Worm (Caenorhabditis elegans): ENCODE data around the gene srd-12.
A peak's percentile ranks its signal among the peaks of the same experiment; 100 is the strongest.

srd-12 gene

ce11 chrIV:5603321-5603720 is 26.7 kb downstream of the srd-12 start:
- peak; percentile 43 for TF ChIP-seq nhr-77 (tag; optimal IDR thresholded peaks at IDR 0.05)
- TF ChIP-seq lin-35 (GFP tag; optimal IDR thresholded peaks at IDR 0.05) = no peak
- no peak for TF ChIP-seq egl-13 (tag; optimal IDR thresholded peaks at IDR 0.05)
- peak; percentile 7 for TF ChIP-seq jun-1 (tag; optimal IDR thresholded peaks at IDR 0.05)
- TF ChIP-seq nhr-84 (tag; optimal IDR thresholded peaks at IDR 0.05) = no peak
- TF ChIP-seq nhr-71 (tag; optimal IDR thresholded peaks at IDR 0.05) = peak; percentile 40
- TF ChIP-seq tbx-2 (tag; optimal IDR thresholded peaks at IDR 0.05) = peak; percentile 35
- peak; percentile 49 for TF ChIP-seq lin-14 (GFP tag; optimal IDR thresholded peaks at IDR 0.05)
- 0 out of 2 replicates have a peak, but pooled peaks have one; percentile 42 for TF ChIP-seq mab-9 (GFP tag; IDR thresholded peaks at IDR 0.05)
- no peak for TF ChIP-seq pax-3 (tag; optimal IDR thresholded peaks at IDR 0.05)
- peak in 1 of 2 experiments; percentile 11 for TF ChIP-seq lsy-2 (tag; optimal IDR thresholded peaks at IDR 0.05)
- no peak for TF ChIP-seq lin-15B (tag; optimal IDR thresholded peaks at IDR 0.05)

ce11 chrIV:5602415-5602814 is 27.6 kb downstream of the srd-12 start:
- TF ChIP-seq snpc-4 (tag; optimal IDR thresholded peaks at IDR 0.05) (peak; percentile 72), unc-130 (tag; optimal IDR thresholded peaks at IDR 0.05) (no peak), nhr-76 (tag; optimal IDR thresholded peaks at IDR 0.05) (no peak)

ce11 chrIV:5600316-5600715 is 29.7 kb downstream of the srd-12 start:
- TF ChIP-seq lin-14 (GFP tag; optimal IDR thresholded peaks at IDR 0.05) = peak; percentile 87
- TF ChIP-seq C16A3.4 (tag; optimal IDR thresholded peaks at IDR 0.05) = no peak
- TF ChIP-seq xbp-1 (tag; optimal IDR thresholded peaks at IDR 0.05) = peak; percentile 19
- peak; percentile 54 for TF ChIP-seq nhr-77 (tag; optimal IDR thresholded peaks at IDR 0.05)
- peak; percentile 52 for TF ChIP-seq nhr-47 (tag; optimal IDR thresholded peaks at IDR 0.05)
- TF ChIP-seq rnt-1 (tag; optimal IDR thresholded peaks at IDR 0.05) = peak; percentile 42
- TF ChIP-seq ztf-4 (tag; optimal IDR thresholded peaks at IDR 0.05) = peak; percentile 68
- TF ChIP-seq ceh-63 (GFP tag; optimal IDR thresholded peaks at IDR 0.05) = no peak
- TF ChIP-seq lin-35 (GFP tag; optimal IDR thresholded peaks at IDR 0.05) = peak in 1 of 2 experiments; percentile 22
- peak; percentile 21 for TF ChIP-seq irx-1 (tag; optimal IDR thresholded peaks at IDR 0.05)
- peak; percentile 29 to 31 for TF ChIP-seq efl-1 (optimal IDR thresholded peaks at IDR 0.05)
- TF ChIP-seq efl-1 (GFP tag; optimal IDR thresholded peaks at IDR 0.05 in 1 of 2) = peak in 1 of 2 experiments; percentile 87
- TF ChIP-seq tbx-2 (tag; optimal IDR thresholded peaks at IDR 0.05) = peak; percentile 66
- peak in 1 of 2 experiments; percentile 40 for TF ChIP-seq lsy-2 (tag; optimal IDR thresholded peaks at IDR 0.05)
- TF ChIP-seq nhr-85 (tag) = peak; percentile 78
- peak; percentile 53 for TF ChIP-seq swsn-7 (tag; optimal IDR thresholded peaks at IDR 0.05)
- TF ChIP-seq elt-2 (tag; optimal IDR thresholded peaks at IDR 0.05) = no peak
- no peak for TF ChIP-seq elt-3 (tag; optimal IDR thresholded peaks at IDR 0.05)
- peak; percentile 45 for TF ChIP-seq snu-23 (GFP tag; optimal IDR thresholded peaks at IDR 0.05)
- peak; percentile 31 for TF ChIP-seq mep-1 (tag; optimal IDR thresholded peaks at IDR 0.05)
- no peak for TF ChIP-seq nhr-11 (tag; optimal IDR thresholded peaks at IDR 0.05)
- TF ChIP-seq dsc-1 (tag; optimal IDR thresholded peaks at IDR 0.05) = peak; percentile 31
- no peak for TF ChIP-seq fkh-8 (tag; optimal IDR thresholded peaks at IDR 0.05)
- peak; percentile 48 for TF ChIP-seq sup-37 (GFP tag; optimal IDR thresholded peaks at IDR 0.05)
- TF ChIP-seq nhr-20 (tag; optimal IDR thresholded peaks at IDR 0.05) = peak; percentile 11
- TF ChIP-seq nhr-71 (tag; optimal IDR thresholded peaks at IDR 0.05) = peak; percentile 52
- peak; percentile 20 to 29 (median 21) for TF ChIP-seq ceh-82 (tag; optimal IDR thresholded peaks at IDR 0.05)
- peak in 1 of 3 experiments; percentile 3 for TF ChIP-seq dpl-1 (GFP tag; optimal IDR thresholded peaks at IDR 0.05)

- TF ChIP-seq ceh-8 (GFP tag; optimal IDR thresholded peaks at IDR 0.05) = no peak
- peak; percentile 17 for TF ChIP-seq nhr-77 (tag; optimal IDR thresholded peaks at IDR 0.05)
- TF ChIP-seq dpl-1 (GFP tag; optimal IDR thresholded peaks at IDR 0.05) = no peak
- peak in 1 of 2 experiments; percentile 11 for TF ChIP-seq lin-35 (GFP tag; optimal IDR thresholded peaks at IDR 0.05)
- TF ChIP-seq mep-1 (tag; optimal IDR thresholded peaks at IDR 0.05) = peak; percentile 14
- TF ChIP-seq lin-14 (GFP tag; optimal IDR thresholded peaks at IDR 0.05) = peak; percentile 28
- TF ChIP-seq sptf-1 (tag; optimal IDR thresholded peaks at IDR 0.05) = no peak
- TF ChIP-seq nhr-90 (tag; optimal IDR thresholded peaks at IDR 0.05; ENCODE audit: poor library complexity) = no peak
- peak; percentile 57 for TF ChIP-seq blmp-1 (tag; optimal IDR thresholded peaks at IDR 0.05)
Observed at ce11 chrIV:5598515-5599132, 31.4 kb downstream of the srd-12 start.
